Fruit fly (Drosophila melanogaster) whole organism, embryonic: ENCODE measurements around the gene CG31974.

Experiments used
- Aef1 ChIP-seq: fragments of 200-800 bp; sonication (Bioruptor generic); IDR thresholded peaks from 3 replicates; pipeline ENCODE4 v1.3.6; 2022; ENCODE audit warnings: missing biosample characterization, missing genetic modification characterization
- Bteb2 ChIP-seq: fragments of 200-800 bp; sonication (Bioruptor generic); optimal IDR thresholded peaks from 2 replicates; lab custom pipeline; 2016; ENCODE audit warnings: missing biosample characterization, missing genetic modification characterization
- C15 ChIP-seq: fragments of 200-800 bp; sonication (Bioruptor generic); IDR thresholded peaks from 3 replicates; pipeline ENCODE4 v1.3.6; 2022; ENCODE audit warnings: missing biosample characterization, missing genetic modification characterization
- CG10274 ChIP-seq: fragments of 200-800 bp; sonication (Bioruptor generic); optimal IDR thresholded peaks from 3 replicates; lab custom pipeline; 2017; ENCODE audit warnings: missing biosample characterization, mild to moderate bottlenecking, missing genetic modification characterization
- CG10431 ChIP-seq: fragments of 200-800 bp; sonication (Bioruptor generic); optimal IDR thresholded peaks from 3 replicates; lab custom pipeline; 2018; ENCODE audit warnings: missing biosample characterization, mild to moderate bottlenecking, missing genetic modification characterization
- CG11504 ChIP-seq: fragments of 200-800 bp; sonication (Bioruptor generic); optimal IDR thresholded peaks from 3 replicates; lab custom pipeline; 2019; ENCODE audit warnings: missing biosample characterization, mild to moderate bottlenecking, missing genetic modification characterization, moderate library complexity
- CG12071 ChIP-seq: fragments of 200-800 bp; sonication (Bioruptor generic); optimal IDR thresholded peaks from 3 replicates; lab custom pipeline; 2018; ENCODE audit warnings: missing biosample characterization, mild to moderate bottlenecking, missing genetic modification characterization
- CG12219 ChIP-seq: fragments of 200-800 bp; sonication (Bioruptor generic); optimal IDR thresholded peaks from 3 replicates; lab custom pipeline; 2018; ENCODE audit warnings: missing biosample characterization, mild to moderate bottlenecking, missing genetic modification characterization
- CG15514 ChIP-seq: fragments of 200-800 bp; sonication (Bioruptor generic); optimal IDR thresholded peaks from 3 replicates; lab custom pipeline; 2017; ENCODE audit warnings: missing biosample characterization, missing genetic modification characterization, mild to moderate bottlenecking, moderate library complexity, missing genetic modification reagents
- CG1647 ChIP-seq: fragments of 200-800 bp; sonication (Bioruptor generic); optimal IDR thresholded peaks from 3 replicates; lab custom pipeline; 2016; ENCODE audit warnings: missing biosample characterization, missing genetic modification characterization
- CG16863 ChIP-seq: fragments of 200-800 bp; sonication (Bioruptor generic); optimal IDR thresholded peaks from 3 replicates; lab custom pipeline; 2016; ENCODE audit warnings: missing biosample characterization, missing genetic modification characterization
- CG17359 ChIP-seq: fragments of 200-800 bp; sonication (Bioruptor generic); optimal IDR thresholded peaks from 3 replicates; lab custom pipeline; 2018; ENCODE audit warnings: missing biosample characterization, mild to moderate bottlenecking, missing genetic modification characterization, moderate library complexity
- CG17568 ChIP-seq: fragments of 200-800 bp; sonication (Bioruptor generic); optimal IDR thresholded peaks from 2 replicates; lab custom pipeline; 2018; ENCODE audit warnings: missing biosample characterization, mild to moderate bottlenecking, missing genetic modification characterization, moderate library complexity
- CG1792 ChIP-seq: fragments of 200-800 bp; sonication (Bioruptor generic); optimal IDR thresholded peaks from 2 replicates; lab custom pipeline; 2016; ENCODE audit warnings: missing biosample characterization, missing genetic modification characterization
- CG18262 ChIP-seq: fragments of 200-800 bp; optimal IDR thresholded peaks from 3 replicates; lab custom pipeline; 2019; ENCODE audit warnings: missing biosample characterization, mild to moderate bottlenecking, missing genetic modification characterization, moderate library complexity
- CG2875 ChIP-seq: fragments of 200-800 bp; sonication (Bioruptor generic); optimal IDR thresholded peaks from 2 replicates; lab custom pipeline; 2017; ENCODE audit warnings: missing biosample characterization, mild to moderate bottlenecking, missing genetic modification characterization, missing genetic modification reagents
- CG32767 ChIP-seq: fragments of 200-800 bp; sonication (Bioruptor generic); IDR thresholded peaks from 2 replicates; pipeline ENCODE4 v1.3.6; 2022; ENCODE audit warnings: missing biosample characterization, missing genetic modification characterization
- CG4854 ChIP-seq: fragments of 200-800 bp; sonication (Bioruptor generic); optimal IDR thresholded peaks from 2 replicates; lab custom pipeline; 2016; ENCODE audit warnings: missing biosample characterization, missing genetic modification characterization, inconsistent platforms
- CG6689 ChIP-seq: fragments of 200-800 bp; sonication (Bioruptor generic); IDR thresholded peaks from 2 replicates; pipeline ENCODE4 v1.3.6; 2022; ENCODE audit warnings: missing biosample characterization, missing genetic modification characterization
- CG7372 ChIP-seq: fragments of 200-800 bp; sonication (Bioruptor generic); IDR thresholded peaks from 2 replicates; pipeline ENCODE4 v1.3.6; 2022; ENCODE audit warnings: missing biosample characterization, missing genetic modification characterization
- CG8089 ChIP-seq: fragments of 200-800 bp; sonication (Bioruptor generic); optimal IDR thresholded peaks from 3 replicates; lab custom pipeline; 2016; ENCODE audit warnings: missing biosample characterization, missing genetic modification characterization
- CG8290 ChIP-seq, 3 experiments: fragments of 200-800 bp; sonication (Bioruptor generic); optimal IDR thresholded peaks; 2 replicates each; lab custom pipeline; 2016 to 2019; ENCODE audit warnings: missing biosample characterization in 3 of 3, missing genetic modification characterization in 3 of 3, mild to moderate bottlenecking in 2 of 3, moderate library complexity in 1 of 3
- CG8944 ChIP-seq: fragments of 200-800 bp; sonication (Bioruptor generic); optimal IDR thresholded peaks from 3 replicates; lab custom pipeline; 2016; ENCODE audit warnings: missing biosample characterization, missing genetic modification characterization
- CHES-1-like ChIP-seq: fragments of 200-800 bp; sonication (Bioruptor generic); optimal IDR thresholded peaks from 2 replicates; lab custom pipeline; 2016; ENCODE audit warnings: missing biosample characterization, missing genetic modification characterization
- Dbx ChIP-seq: fragments of 200-800 bp; sonication (Bioruptor generic); IDR thresholded peaks from 3 replicates; pipeline ENCODE4 v1.3.6; 2022; ENCODE audit warnings: missing biosample characterization, missing genetic modification characterization
- Fer1 ChIP-seq: fragments of 200-800 bp; sonication (Bioruptor generic); optimal IDR thresholded peaks from 2 replicates; lab custom pipeline; 2017; ENCODE audit warnings: missing biosample characterization, mild to moderate bottlenecking, missing genetic modification characterization
- H2.0 ChIP-seq: fragments of 200-800 bp; sonication (Bioruptor generic); IDR thresholded peaks from 2 replicates; pipeline ENCODE4 v1.3.6; 2022; ENCODE audit warnings: missing biosample characterization, missing genetic modification characterization
- Hand ChIP-seq: fragments of 200-800 bp; sonication (Bioruptor generic); optimal IDR thresholded peaks from 2 replicates; lab custom pipeline; 2017; ENCODE audit warnings: mild to moderate bottlenecking, missing biosample characterization, missing genetic modification reagents, missing genetic modification characterization
- Hmr ChIP-seq: fragments of 200-800 bp; sonication (Bioruptor generic); optimal IDR thresholded peaks from 3 replicates; lab custom pipeline; 2017; ENCODE audit warnings: mild to moderate bottlenecking, missing biosample characterization, missing genetic modification reagents, missing genetic modification characterization
- Nf-YA ChIP-seq: fragments of 200-800 bp; sonication (Bioruptor generic); IDR thresholded peaks from 2 replicates; pipeline ENCODE4 v1.3.6; 2022; ENCODE audit warnings: missing biosample characterization, missing genetic modification characterization
- Spps ChIP-seq: fragments of 200-800 bp; sonication (Bioruptor generic); optimal IDR thresholded peaks from 2 replicates; lab custom pipeline; 2018; ENCODE audit warnings: missing biosample characterization, mild to moderate bottlenecking, missing genetic modification characterization
- YL-1 ChIP-seq: fragments of 200-800 bp; sonication (Bioruptor generic); optimal IDR thresholded peaks from 3 replicates; lab custom pipeline; 2017; ENCODE audit warnings: missing biosample characterization, mild to moderate bottlenecking, missing genetic modification characterization
- al ChIP-seq: fragments of 200-800 bp; sonication (Bioruptor generic); IDR thresholded peaks from 2 replicates; pipeline ENCODE4 v1.3.6; 2022; ENCODE audit warnings: missing biosample characterization, missing genetic modification characterization
- amos ChIP-seq: fragments of 200-800 bp; sonication (Bioruptor generic); IDR thresholded peaks from 2 replicates; pipeline ENCODE4 v1.3.6; 2022; ENCODE audit warnings: missing biosample characterization, missing genetic modification characterization; ENCODE audit not compliant: partially characterized antibody
- ara ChIP-seq: fragments of 200-800 bp; sonication (Bioruptor generic); IDR thresholded peaks from 2 replicates; pipeline ENCODE4 v1.3.6; 2022; ENCODE audit warnings: missing biosample characterization, missing genetic modification characterization
- bcd ChIP-seq: fragments of 200-800 bp; sonication (Bioruptor generic); optimal IDR thresholded peaks from 2 replicates; lab custom pipeline; 2017; ENCODE audit warnings: missing biosample characterization, mild to moderate bottlenecking, missing genetic modification characterization
- bigmax ChIP-seq: fragments of 200-800 bp; sonication (Bioruptor generic); optimal IDR thresholded peaks from 2 replicates; lab custom pipeline; 2018; ENCODE audit warnings: missing biosample characterization, mild to moderate bottlenecking, missing genetic modification characterization
- ci ChIP-seq: fragments of 200-800 bp; sonication (Bioruptor generic); IDR thresholded peaks from 3 replicates; pipeline ENCODE4 v1.3.6; 2022; ENCODE audit warnings: missing biosample characterization, missing genetic modification characterization
- danr ChIP-seq: fragments of 200-800 bp; sonication (Bioruptor generic); IDR thresholded peaks from 2 replicates; pipeline ENCODE4 v1.3.6; 2022; ENCODE audit warnings: missing biosample characterization, missing genetic modification characterization
- fd96Cb ChIP-seq: fragments of 200-800 bp; sonication (Bioruptor generic); optimal IDR thresholded peaks from 2 replicates; lab custom pipeline; 2018; ENCODE audit warnings: missing biosample characterization, mild to moderate bottlenecking, missing genetic modification characterization, moderate library complexity
- lab ChIP-seq: fragments of 200-800 bp; sonication (Bioruptor generic); optimal IDR thresholded peaks from 3 replicates; lab custom pipeline; 2017; ENCODE audit warnings: missing biosample characterization, missing genetic modification characterization, mild to moderate bottlenecking, moderate library complexity, missing genetic modification reagents
- luna ChIP-seq: fragments of 200-800 bp; sonication (Bioruptor generic); optimal IDR thresholded peaks from 2 replicates; lab custom pipeline; 2016; ENCODE audit warnings: missing biosample characterization, missing genetic modification characterization
- mirr ChIP-seq: fragments of 200-800 bp; sonication (Bioruptor generic); optimal IDR thresholded peaks from 3 replicates; lab custom pipeline; 2018; ENCODE audit warnings: missing biosample characterization, mild to moderate bottlenecking, missing genetic modification characterization
- nom ChIP-seq: fragments of 200-800 bp; sonication (Bioruptor generic); optimal IDR thresholded peaks from 2 replicates; lab custom pipeline; 2017; ENCODE audit warnings: missing biosample characterization, missing genetic modification characterization, mild to moderate bottlenecking, moderate library complexity, missing genetic modification reagents
- otp ChIP-seq: fragments of 200-800 bp; sonication (Bioruptor generic); IDR thresholded peaks from 3 replicates; pipeline ENCODE4, ENCODE4 v1.3.6; 2022; ENCODE audit warnings: missing biosample characterization, missing genetic modification characterization
- pnt ChIP-seq: fragments of 200-800 bp; sonication (Bioruptor generic); optimal IDR thresholded peaks from 3 replicates; lab custom pipeline; 2016; ENCODE audit warnings: missing biosample characterization, missing genetic modification characterization
- pum ChIP-seq: fragments of 200-800 bp; sonication (Bioruptor generic); optimal IDR thresholded peaks from 2 replicates; lab custom pipeline; 2016; ENCODE audit warnings: missing biosample characterization, missing genetic modification characterization
- slou ChIP-seq: fragments of 200-800 bp; sonication (Bioruptor generic); optimal IDR thresholded peaks from 3 replicates; lab custom pipeline; 2016; ENCODE audit warnings: missing biosample characterization, missing genetic modification characterization
- stwl ChIP-seq: fragments of 200-800 bp; sonication (Bioruptor generic); optimal IDR thresholded peaks from 3 replicates; lab custom pipeline; 2018; ENCODE audit warnings: missing biosample characterization, mild to moderate bottlenecking, missing genetic modification characterization, moderate library complexity
- wdn ChIP-seq: fragments of 200-800 bp; sonication (Bioruptor generic); IDR thresholded peaks from 2 replicates; pipeline ENCODE4 v1.3.6; 2022; ENCODE audit warnings: missing biosample characterization, missing genetic modification characterization
- yki ChIP-seq: fragments of >200 bp; optimal IDR thresholded peaks from 3 replicates; lab custom pipeline; 2018
- zen ChIP-seq: fragments of 200-800 bp; sonication (Bioruptor generic); optimal IDR thresholded peaks from 3 replicates; lab custom pipeline; 2018; ENCODE audit warnings: missing biosample characterization, mild to moderate bottlenecking, missing genetic modification characterization, moderate library complexity

The CG31974 gene

dm6 chr2L:128296-128715 is 14.6 kb downstream of the CG31974 start (continued):
- TF ChIP-seq ara (no peak), ci (GFP tag; lab: Robert Waterston, UW) (0 out of 3 replicates have a peak, but pooled peaks have one; percentile 22), C15 (GFP tag; lab: Robert Waterston, UW) (no peak), CG12219 (GFP tag; lab: Kevin White, UChicago) (no peak), CG8290 (GFP tag; optimal IDR thresholded peaks at IDR 0.05; lab: Kevin White, UChicago) (no peak), CG8290 (tag; optimal IDR thresholded peaks at IDR 0.05; lab: Kevin White, UChicago) (peak in 1 of 2 experiments; percentile 25), CG1792 (GFP tag; lab: Kevin White, UChicago) (no peak), CG8944 (no peak), CHES-1-like (GFP tag; lab: Kevin White, UChicago) (no peak), H2.0 (GFP tag; lab: Robert Waterston, UW) (no peak), CG11504 (tag; lab: Kevin White, UChicago) (no peak), lab (GFP tag; lab: Kevin White, UChicago) (peak; percentile 51), nom (GFP tag; lab: Kevin White, UChicago) (peak; percentile 70), bcd (no peak), CG7372 (GFP tag; lab: Robert Waterston, UW) (no peak), Hand (GFP tag; lab: Kevin White, UChicago) (peak; percentile 49), Dbx (peak; percentile 16; the same call in 1 of the 3 replicates), stwl (tag; lab: Kevin White, UChicago) (no peak), fd96Cb (tag; lab: Kevin White, UChicago) (no peak), CG12071 (GFP tag; lab: Kevin White, UChicago) (peak; percentile 30), slou (GFP tag; lab: Kevin White, UChicago) (no peak), danr (GFP tag; lab: Robert Waterston, UW) (no peak), mirr (GFP tag; lab: Kevin White, UChicago) (no peak), CG10274 (GFP tag; lab: Kevin White, UChicago) (no peak), CG17568 (GFP tag; lab: Kevin White, UChicago) (peak; percentile 31), CG2875 (GFP tag; lab: Kevin White, UChicago) (no peak), pum (GFP tag; lab: Kevin White, UChicago) (no peak), al (no peak), zen (tag; lab: Kevin White, UChicago) (no peak), luna (GFP tag; lab: Kevin White, UChicago) (no peak), CG32767 (GFP tag; lab: Robert Waterston, UW) (no peak), amos (GFP tag; lab: Robert Waterston, UW) (no peak), pnt (GFP tag; lab: Kevin White, UChicago) (no peak), Spps (tag; lab: Kevin White, UChicago) (no peak), wdn (no peak), CG18262 (tag; lab: Kevin White, UChicago) (no peak), YL-1 (GFP tag; lab: Kevin White, UChicago) (no peak), yki (lab: Kevin White, UChicago) (no peak), Hmr (GFP tag; lab: Kevin White, UChicago) (peak; percentile 28), CG16863 (no peak), CG15514 (peak; percentile 78), CG8089 (GFP tag; lab: Kevin White, UChicago) (no peak), CG17359 (tag; lab: Kevin White, UChicago) (no peak), bigmax (no peak), Fer1 (GFP tag; lab: Kevin White, UChicago) (peak; percentile 37), Bteb2 (no peak), Nf-YA (GFP tag; lab: Robert Waterston, UW) (no peak), CG6689 (GFP tag; lab: Robert Waterston, UW) (no peak), CG10431 (GFP tag; lab: Kevin White, UChicago) (no peak), CG4854 (no peak), otp (GFP tag; lab: Robert Waterston, UW) (0 out of 3 replicates have a peak, but pooled peaks have one; percentile 8), CG1647 (GFP tag; lab: Kevin White, UChicago) (no peak), Aef1 (GFP tag; lab: Robert Waterston, UW) (no peak)
